Fruit fly (Drosophila melanogaster) whole organism, embryonic: ENCODE measurements around the gene mirr.

ENCODE experiments used
- Asciz ChIP-seq: fragments of 200-800 bp; sonication (Bioruptor generic); optimal IDR thresholded peaks from 2 replicates; lab custom pipeline; 2017; ENCODE audit warnings: missing biosample characterization, mild to moderate bottlenecking, missing genetic modification characterization, missing genetic modification reagents
- Awh ChIP-seq: fragments of 200-800 bp; sonication (Bioruptor generic); IDR thresholded peaks from 2 replicates; pipeline ENCODE4, ENCODE4 v1.3.6; 2022; ENCODE audit warnings: missing biosample characterization, missing genetic modification characterization
- CG12744 ChIP-seq: fragments of 200-800 bp; sonication (Bioruptor generic); optimal IDR thresholded peaks from 2 replicates; lab custom pipeline; 2016; ENCODE audit warnings: missing biosample characterization, missing genetic modification characterization
- CG13287 ChIP-seq: fragments of 200-800 bp; sonication (Bioruptor generic); IDR thresholded peaks from 2 replicates; pipeline ENCODE4 v1.3.6; 2022; ENCODE audit warnings: missing biosample characterization, missing genetic modification characterization; ENCODE audit not compliant: partially characterized antibody
- CG14014 ChIP-seq: fragments of 200-800 bp; sonication (Bioruptor generic); IDR thresholded peaks from 2 replicates; pipeline ENCODE4 v1.3.6; 2022; ENCODE audit warnings: missing biosample characterization, missing genetic modification characterization
- CG14860 ChIP-seq: fragments of 200-800 bp; sonication (Bioruptor generic); IDR thresholded peaks from 3 replicates; pipeline ENCODE4 v1.3.6; 2022; ENCODE audit warnings: missing biosample characterization, missing genetic modification characterization; ENCODE audit not compliant: partially characterized antibody
- CG32772 ChIP-seq: fragments of 200-800 bp; sonication (Bioruptor generic); IDR thresholded peaks from 2 replicates; pipeline ENCODE4 v1.3.6; 2022; ENCODE audit warnings: missing biosample characterization, missing genetic modification characterization
- CG33557 ChIP-seq: fragments of 200-800 bp; sonication (Bioruptor generic); optimal IDR thresholded peaks from 2 replicates; lab custom pipeline; 2019; ENCODE audit warnings: missing biosample characterization, mild to moderate bottlenecking, missing genetic modification characterization, moderate library complexity
- CG34224 ChIP-seq: fragments of 200-800 bp; sonication (Bioruptor generic); IDR thresholded peaks from 3 replicates; pipeline ENCODE4 v1.3.6; 2022; ENCODE audit warnings: missing biosample characterization, missing genetic modification characterization; ENCODE audit not compliant: partially characterized antibody
- CG4707 ChIP-seq: fragments of 200-800 bp; sonication (Bioruptor generic); optimal IDR thresholded peaks from 2 replicates; lab custom pipeline; 2018; ENCODE audit warnings: missing biosample characterization, mild to moderate bottlenecking, missing genetic modification characterization, moderate library complexity
- CG5180 ChIP-seq: fragments of 200-800 bp; sonication (Bioruptor generic); optimal IDR thresholded peaks from 3 replicates; lab custom pipeline; 2017; ENCODE audit warnings: missing biosample characterization, missing genetic modification characterization, mild to moderate bottlenecking, moderate library complexity, missing genetic modification reagents
- CG6791 ChIP-seq: fragments of 200-800 bp; sonication (Bioruptor generic); IDR thresholded peaks from 3 replicates; pipeline ENCODE4 v1.3.6; 2022; ENCODE audit warnings: missing biosample characterization, missing genetic modification characterization; ENCODE audit not compliant: partially characterized antibody
- CG9817 ChIP-seq: fragments of 200-800 bp; sonication (Bioruptor generic); optimal IDR thresholded peaks from 2 replicates; lab custom pipeline; 2018; ENCODE audit warnings: missing biosample characterization, mild to moderate bottlenecking, missing genetic modification characterization, moderate library complexity
- CHES-1-like ChIP-seq: fragments of 200-800 bp; sonication (Bioruptor generic); optimal IDR thresholded peaks from 2 replicates; lab custom pipeline; 2016; ENCODE audit warnings: missing biosample characterization, missing genetic modification characterization
- CrebB ChIP-seq: fragments of 200-800 bp; sonication (Bioruptor generic); optimal IDR thresholded peaks from 3 replicates; lab custom pipeline; 2018; ENCODE audit warnings: missing biosample characterization, mild to moderate bottlenecking, missing genetic modification characterization
- D19A ChIP-seq: fragments of 200-800 bp; optimal IDR thresholded peaks from 3 replicates; lab custom pipeline; 2019; ENCODE audit warnings: missing biosample characterization, mild to moderate bottlenecking, missing genetic modification characterization, moderate library complexity
- HmgD ChIP-seq: fragments of 200-800 bp; sonication (Bioruptor generic); optimal IDR thresholded peaks from 3 replicates; lab custom pipeline; 2016; ENCODE audit warnings: missing biosample characterization, missing genetic modification characterization
- Lim3 ChIP-seq: fragments of 200-800 bp; sonication (Bioruptor generic); IDR thresholded peaks from 2 replicates; pipeline ENCODE4 v1.3.6; 2022; ENCODE audit warnings: missing biosample characterization, missing genetic modification characterization
- Med ChIP-seq: fragments of 200-800 bp; sonication (Bioruptor generic); peaks from one replicate; lab custom pipeline; 2016; ENCODE audit warnings: missing biosample characterization, missing genetic modification characterization, mild to moderate bottlenecking, inconsistent platforms, moderate library complexity
- NfI ChIP-seq: fragments of 200-800 bp; sonication (Bioruptor generic); optimal IDR thresholded peaks from 3 replicates; lab custom pipeline; 2018; ENCODE audit warnings: missing biosample characterization, mild to moderate bottlenecking, missing genetic modification characterization, moderate library complexity
- Optix ChIP-seq: fragments of 200-800 bp; sonication (Bioruptor generic); IDR thresholded peaks from 3 replicates; pipeline ENCODE4 v1.3.6; 2022; ENCODE audit warnings: missing biosample characterization, missing genetic modification characterization
- Scr ChIP-seq: fragments of 200-800 bp; sonication (Bioruptor generic); IDR thresholded peaks from 2 replicates; pipeline ENCODE4 v1.3.6; 2022; ENCODE audit warnings: missing biosample characterization, missing genetic modification characterization; ENCODE audit not compliant: partially characterized antibody
- Sox102F ChIP-seq: fragments of 200-800 bp; sonication (Bioruptor generic); optimal IDR thresholded peaks from 2 replicates; lab custom pipeline; 2018; ENCODE audit warnings: missing biosample characterization, mild to moderate bottlenecking, missing genetic modification characterization, moderate library complexity
- Usf ChIP-seq: fragments of 200-800 bp; sonication (Bioruptor generic); optimal IDR thresholded peaks from 2 replicates; lab custom pipeline; 2017; ENCODE audit warnings: missing genotype, missing biosample characterization, missing genetic modification characterization
- Vsx1 ChIP-seq: fragments of 200-800 bp; sonication (Bioruptor generic); optimal IDR thresholded peaks from 2 replicates; lab custom pipeline; 2017; ENCODE audit warnings: missing biosample characterization, mild to moderate bottlenecking, missing genetic modification characterization, missing genetic modification reagents
- abd-A ChIP-seq: fragments of 200-800 bp; sonication (Bioruptor generic); optimal IDR thresholded peaks from 3 replicates; lab custom pipeline; 2019; ENCODE audit warnings: missing biosample characterization, mild to moderate bottlenecking, missing genetic modification characterization, moderate library complexity
- aop ChIP-seq: fragments of 200-800 bp; sonication (Bioruptor generic); IDR thresholded peaks from 2 replicates; pipeline ENCODE4 v1.3.6; 2022; ENCODE audit warnings: missing biosample characterization, missing genetic modification characterization
- ara ChIP-seq: fragments of 200-800 bp; sonication (Bioruptor generic); IDR thresholded peaks from 2 replicates; pipeline ENCODE4 v1.3.6; 2022; ENCODE audit warnings: missing biosample characterization, missing genetic modification characterization
- ash1 ChIP-seq: fragments of 200-800 bp; sonication (Bioruptor generic); optimal IDR thresholded peaks from 2 replicates; lab custom pipeline; 2018; ENCODE audit warnings: missing biosample characterization, mild to moderate bottlenecking, missing genetic modification characterization
- ci ChIP-seq: fragments of 200-800 bp; sonication (Bioruptor generic); IDR thresholded peaks from 3 replicates; pipeline ENCODE4 v1.3.6; 2022; ENCODE audit warnings: missing biosample characterization, missing genetic modification characterization
- da ChIP-seq: fragments of 200-800 bp; sonication (Bioruptor generic); optimal IDR thresholded peaks from 2 replicates; lab custom pipeline; 2016; ENCODE audit warnings: missing biosample characterization, missing genetic modification characterization
- ewg ChIP-seq: fragments of 200-800 bp; sonication (Bioruptor generic); optimal IDR thresholded peaks from 3 replicates; lab custom pipeline; 2017; ENCODE audit warnings: mild to moderate bottlenecking, missing biosample characterization, missing genetic modification reagents, missing genetic modification characterization
- gce ChIP-seq: fragments of 200-800 bp; sonication (Bioruptor generic); IDR thresholded peaks from 3 replicates; pipeline ENCODE4 v1.3.6; 2022; ENCODE audit warnings: missing biosample characterization, missing genetic modification characterization
- gro ChIP-seq: fragments of 200-800 bp; sonication (Bioruptor generic); optimal IDR thresholded peaks from 2 replicates; lab custom pipeline; 2016; ENCODE audit warnings: missing biosample characterization, missing genetic modification characterization
- gsb ChIP-seq: fragments of 200-800 bp; sonication (Bioruptor generic); IDR thresholded peaks from 2 replicates; pipeline ENCODE4 v1.3.6; 2022; ENCODE audit warnings: missing biosample characterization, missing genetic modification characterization
- kni ChIP-seq: fragments of 200-800 bp; sonication (Bioruptor generic); optimal IDR thresholded peaks from 3 replicates; lab custom pipeline; 2017; ENCODE audit warnings: mild to moderate bottlenecking, missing biosample characterization, missing genetic modification reagents, missing genetic modification characterization
- lola ChIP-seq, 3 experiments: fragments of >200 bp in 2 of 3; fragments of 200-800 bp in 1 of 3; sonication (Bioruptor generic) in 1 of 3; optimal IDR thresholded peaks; 2 replicates each; lab custom pipeline; 2017 to 2019; ENCODE audit warnings: missing biosample characterization in 3 of 3, missing genetic modification characterization in 3 of 3, mild to moderate bottlenecking in 1 of 3, moderate library complexity in 1 of 3
- mam ChIP-seq: fragments of 200-800 bp; sonication (Bioruptor generic); optimal IDR thresholded peaks from 3 replicates; lab custom pipeline; 2016; ENCODE audit warnings: missing biosample characterization, missing genetic modification characterization
- mirr ChIP-seq: fragments of 200-800 bp; sonication (Bioruptor generic); optimal IDR thresholded peaks from 3 replicates; lab custom pipeline; 2018; ENCODE audit warnings: missing biosample characterization, mild to moderate bottlenecking, missing genetic modification characterization
- nmo ChIP-seq: fragments of 200-800 bp; sonication (Bioruptor generic); optimal IDR thresholded peaks from 2 replicates; lab custom pipeline; 2018; ENCODE audit warnings: missing biosample characterization, mild to moderate bottlenecking, missing genetic modification characterization, moderate library complexity
- onecut ChIP-seq: fragments of 200-800 bp; sonication (Bioruptor generic); IDR thresholded peaks from 2 replicates; pipeline ENCODE4 v1.3.6; 2022; ENCODE audit warnings: missing biosample characterization, missing genetic modification characterization
- pros ChIP-seq: fragments of 200-800 bp; sonication (Bioruptor generic); optimal IDR thresholded peaks from 3 replicates; lab custom pipeline; 2019; ENCODE audit warnings: missing biosample characterization, mild to moderate bottlenecking, missing genetic modification characterization, moderate library complexity
- psq ChIP-seq: fragments of 200-800 bp; sonication (Bioruptor generic); optimal IDR thresholded peaks from 2 replicates; lab custom pipeline; 2017; ENCODE audit warnings: missing biosample characterization, missing genetic modification characterization
- repo ChIP-seq: fragments of 200-800 bp; sonication (Bioruptor generic); optimal IDR thresholded peaks from 2 replicates; lab custom pipeline; 2016; ENCODE audit warnings: missing biosample characterization, missing genetic modification characterization
- sr ChIP-seq: fragments of 200-800 bp; sonication (Bioruptor generic); IDR thresholded peaks from 3 replicates; pipeline ENCODE4 v1.3.6; 2022; ENCODE audit warnings: missing biosample characterization, missing genetic modification characterization
- twi ChIP-seq: fragments of 200-800 bp; optimal IDR thresholded peaks from 2 replicates; lab custom pipeline; 2019; ENCODE audit warnings: missing biosample characterization, mild to moderate bottlenecking, missing genetic modification characterization, moderate library complexity
- z ChIP-seq: fragments of 200-800 bp; sonication (Bioruptor generic); IDR thresholded peaks from 3 replicates; pipeline ENCODE4 v1.3.6; 2022; ENCODE audit warnings: missing biosample characterization, missing genetic modification characterization

Gene mirr

DNA sequence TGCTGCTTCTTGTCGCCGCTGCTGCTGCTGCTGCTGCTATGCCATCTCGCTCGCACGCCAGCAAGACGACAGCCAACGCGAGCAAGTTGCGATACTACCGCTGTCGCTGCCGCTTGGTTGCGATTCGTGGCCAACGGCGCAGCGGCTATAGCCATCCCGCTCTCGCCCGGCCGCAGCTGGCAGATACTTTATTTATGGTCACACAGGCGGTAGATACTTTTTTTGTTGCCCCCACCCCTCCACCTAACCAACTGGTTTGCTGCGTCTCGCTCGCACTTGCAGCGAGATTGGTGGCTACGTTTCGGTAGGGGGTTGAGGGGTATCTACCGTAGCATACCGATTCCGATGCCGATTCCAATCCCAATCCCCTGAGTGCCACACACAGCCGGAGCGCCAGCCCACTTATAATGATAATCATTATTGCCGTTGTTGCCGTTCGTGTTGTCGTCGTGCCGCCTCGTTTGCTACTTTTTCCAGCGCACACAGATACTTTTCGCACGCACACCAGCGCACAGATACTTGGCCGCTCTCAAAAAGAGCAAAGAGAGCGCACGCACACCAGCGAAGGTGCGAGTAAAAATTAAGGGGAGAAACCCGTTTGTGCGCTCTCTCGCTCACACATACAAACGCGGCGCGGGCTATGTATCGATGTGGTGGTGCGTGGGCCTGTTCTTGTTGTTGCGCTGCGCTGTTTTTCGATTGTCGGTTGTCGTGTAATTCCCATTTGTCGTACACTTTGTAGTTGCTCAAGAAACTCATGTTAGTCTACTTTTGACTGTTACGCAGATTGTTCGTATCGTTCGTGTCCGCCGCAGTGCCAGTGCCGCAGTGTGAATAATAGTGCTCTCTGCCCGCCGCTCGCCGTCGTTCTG lies at the start of gene mirr (continued):
- TF ChIP-seq CG32772 (GFP tag; lab: Robert Waterston, UW) (0 out of 2 replicates have a peak, but pooled peaks have one; percentile 13), gce (GFP tag; lab: Robert Waterston, UW) (0 out of 3 replicates have a peak, but pooled peaks have one; percentile 34), ash1 (GFP tag; lab: Kevin White, UChicago) (peak; percentile 90), Optix (no peak), CG14860 (GFP tag; lab: Robert Waterston, UW) (0 out of 3 replicates have a peak, but pooled peaks have one; percentile 13), ci (GFP tag; lab: Robert Waterston, UW) (peak; percentile 68; the same call in 2 of the 3 replicates), CG14014 (GFP tag; lab: Robert Waterston, UW) (no peak), Awh (GFP tag; lab: Robert Waterston, UW) (peak; percentile 44; the same call in 1 of the 2 replicates), gro (peak; percentile 66), Asciz (GFP tag; lab: Kevin White, UChicago) (no peak), da (peak; percentile 62), CG6791 (GFP tag; lab: Robert Waterston, UW) (peak; percentile 14; the same call in 1 of the 3 replicates), pros (GFP tag; lab: Kevin White, UChicago) (peak; percentile 40), HmgD (peak; percentile 80), Scr (peak; percentile 44), z (0 out of 3 replicates have a peak, but pooled peaks have one; percentile 29), Med (GFP tag; lab: Kevin White, UChicago) (peak; percentile 88), sr (GFP tag; lab: Robert Waterston, UW) (peak; percentile 65; the same call in 1 of the 3 replicates), CG33557 (GFP tag; lab: Kevin White, UChicago) (no peak), mam (GFP tag; lab: Kevin White, UChicago) (peak; percentile 2), aop (GFP tag; lab: Robert Waterston, UW) (no peak), CG12744 (peak; percentile 18), CG5180 (GFP tag; lab: Kevin White, UChicago) (peak; percentile 62), Usf (no peak), NfI (GFP tag; lab: Kevin White, UChicago) (no peak), ara (GFP tag; lab: Robert Waterston, UW) (no peak), gsb (GFP tag; lab: Robert Waterston, UW) (no peak), psq (GFP tag; lab: Kevin White, UChicago) (no peak), repo (GFP tag; lab: Kevin White, UChicago) (peak; percentile 6), lola (GFP tag; optimal IDR thresholded peaks at IDR 0.05; lab: Kevin White, UChicago) (no peak), Vsx1 (GFP tag; lab: Kevin White, UChicago) (peak; percentile 24), twi (tag; lab: Kevin White, UChicago) (peak; percentile 30), onecut (GFP tag; lab: Robert Waterston, UW) (peak; percentile 20; the same call in 1 of the 2 replicates), CG13287 (GFP tag; lab: Robert Waterston, UW) (peak; percentile 32), abd-A (tag; lab: Kevin White, UChicago) (peak; percentile 99), D19A (tag; lab: Kevin White, UChicago) (no peak), CG4707 (GFP tag; lab: Kevin White, UChicago) (no peak), nmo (GFP tag; lab: Kevin White, UChicago) (peak; percentile 3), CHES-1-like (GFP tag; lab: Kevin White, UChicago) (peak; percentile 11), kni (GFP tag; lab: Kevin White, UChicago) (peak; percentile 97), CG34224 (GFP tag; lab: Robert Waterston, UW) (peak; percentile 43; the same call in 1 of the 3 replicates), CrebB (tag; lab: Kevin White, UChicago) (no peak), ewg (GFP tag; lab: Kevin White, UChicago) (peak; percentile 24), mirr (GFP tag; lab: Kevin White, UChicago) (peak; percentile 100), Sox102F (GFP tag; lab: Kevin White, UChicago) (no peak), Lim3 (GFP tag; lab: Robert Waterston, UW) (no peak), CG9817 (tag; lab: Kevin White, UChicago) (no peak)
